Worm (Caenorhabditis elegans): ENCODE data around the gene ccdc-149.

ccdc-149 gene

ce11 chrX:11498871-11499270 is 12.4 kb downstream of the ccdc-149 start:
- TF ChIP-seq syd-9 (tag; optimal IDR thresholded peaks at IDR 0.05) (no peak), hlh-6 (tag; optimal IDR thresholded peaks at IDR 0.05) (no peak), lin-11 (tag; optimal IDR thresholded peaks at IDR 0.05) (no peak), sox-4 (tag; optimal IDR thresholded peaks at IDR 0.05) (no peak), pros-1 (tag; optimal IDR thresholded peaks at IDR 0.05) (no peak), Y22D7AL.16 (tag; optimal IDR thresholded peaks at IDR 0.05) (no peak), eyg-1 (tag; optimal IDR thresholded peaks at IDR 0.05) (no peak), hlh-13 (GFP tag; optimal IDR thresholded peaks at IDR 0.05) (no peak), ceh-19 (GFP tag; optimal IDR thresholded peaks at IDR 0.05) (no peak), pag-3 (tag; optimal IDR thresholded peaks at IDR 0.05; ENCODE audit: borderline replicate concordance) (no peak), hlh-8 (tag; optimal IDR thresholded peaks at IDR 0.05) (no peak), unc-55 (GFP tag; optimal IDR thresholded peaks at IDR 0.05) (no peak), pha-4 (tag; optimal IDR thresholded peaks at IDR 0.05) (no peak)

ce11 chrX:11491835-11492234 is 19.4 kb downstream of the ccdc-149 start:
- no peak for TF ChIP-seq ama-1 (optimal IDR thresholded peaks at IDR 0.05)
- TF ChIP-seq C08G9.2 (tag; optimal IDR thresholded peaks at IDR 0.05): no peak
- TF ChIP-seq mec-3 (tag; optimal IDR thresholded peaks at IDR 0.05; ENCODE audit: borderline replicate concordance): no peak
- TF ChIP-seq hlh-13 (GFP tag; optimal IDR thresholded peaks at IDR 0.05): no peak
- TF ChIP-seq K09A11.1 (tag; optimal IDR thresholded peaks at IDR 0.05; ENCODE audit: insufficient read depth): no peak
- TF ChIP-seq tbx-2 (tag; optimal IDR thresholded peaks at IDR 0.05): no peak
- no peak for TF ChIP-seq nhr-11 (tag; optimal IDR thresholded peaks at IDR 0.05)
- no peak for TF ChIP-seq fax-1 (tag; optimal IDR thresholded peaks at IDR 0.05)
- TF ChIP-seq ceh-14 (tag; optimal IDR thresholded peaks at IDR 0.05): no peak
- no peak for TF ChIP-seq C38D4.7 (GFP tag; optimal IDR thresholded peaks at IDR 0.05)
- TF ChIP-seq dmd-4 (tag; optimal IDR thresholded peaks at IDR 0.05; ENCODE audit: borderline replicate concordance): no peak
- TF ChIP-seq ceh-22 (tag; optimal IDR thresholded peaks at IDR 0.05): no peak

ce11 chrX:11489830-11490229 is 21.4 kb downstream of the ccdc-149 start, which contains the start of gene spp-21:
Gene spp-21 (plus strand): TSS chrX:11490130.
- TF ChIP-seq ceh-14 (tag; optimal IDR thresholded peaks at IDR 0.05) (no peak), ztf-16 (tag; optimal IDR thresholded peaks at IDR 0.05) (no peak), lin-11 (tag; optimal IDR thresholded peaks at IDR 0.05) (no peak), elt-4 (tag; optimal IDR thresholded peaks at IDR 0.05) (no peak), pha-4 (tag; optimal IDR thresholded peaks at IDR 0.05) (no peak), mec-3 (tag; optimal IDR thresholded peaks at IDR 0.05; ENCODE audit: borderline replicate concordance) (no peak), rnt-1 (tag; optimal IDR thresholded peaks at IDR 0.05) (no peak), fkh-10 (GFP tag; optimal IDR thresholded peaks at IDR 0.05) (no peak), ceh-30 (tag; optimal IDR thresholded peaks at IDR 0.05) (no peak), che-1 (tag; optimal IDR thresholded peaks at IDR 0.05) (no peak), F13H6.1 (tag; optimal IDR thresholded peaks at IDR 0.05) (no peak), pax-1 (tag; optimal IDR thresholded peaks at IDR 0.05) (no peak), unc-42 (tag; optimal IDR thresholded peaks at IDR 0.05) (no peak), fax-1 (tag; optimal IDR thresholded peaks at IDR 0.05) (no peak), elt-2 (tag; optimal IDR thresholded peaks at IDR 0.05) (no peak), gmeb-2 (tag; optimal IDR thresholded peaks at IDR 0.05) (no peak), hlh-13 (GFP tag; optimal IDR thresholded peaks at IDR 0.05) (no peak), pat-9 (tag; optimal IDR thresholded peaks at IDR 0.05) (no peak)

ce11 chrX:11487484-11487883 is 23.8 kb downstream of the ccdc-149 start, which contains the start of gene spp-9:
Gene spp-9 (plus strand): TSS chrX:11487784.
- no peak for TF ChIP-seq odd-2 (tag; optimal IDR thresholded peaks at IDR 0.05)
- TF ChIP-seq pha-4 (tag; optimal IDR thresholded peaks at IDR 0.05): no peak
- TF ChIP-seq C38D4.7 (GFP tag; optimal IDR thresholded peaks at IDR 0.05): no peak
- TF ChIP-seq ceh-30 (tag; optimal IDR thresholded peaks at IDR 0.05): no peak
- no peak for TF ChIP-seq pqm-1 (tag; optimal IDR thresholded peaks at IDR 0.05)
- TF ChIP-seq unc-86 (tag; optimal IDR thresholded peaks at IDR 0.05): no peak
- no peak for TF ChIP-seq che-1 (tag; optimal IDR thresholded peaks at IDR 0.05)
- no peak for TF ChIP-seq ahr-1 (tag; optimal IDR thresholded peaks at IDR 0.05)
- no peak for TF ChIP-seq sox-2 (GFP tag; IDR thresholded peaks at IDR 0.05)
- no peak for TF ChIP-seq ets-4 (tag; optimal IDR thresholded peaks at IDR 0.05)
- TF ChIP-seq madf-2 (tag; optimal IDR thresholded peaks at IDR 0.05): no peak
- TF ChIP-seq ceh-48 (tag; optimal IDR thresholded peaks at IDR 0.05): no peak
- no peak for TF ChIP-seq ceh-24 (tag; optimal IDR thresholded peaks at IDR 0.05)
- TF ChIP-seq F13H6.1 (tag; optimal IDR thresholded peaks at IDR 0.05): no peak
- TF ChIP-seq hlh-8 (tag; optimal IDR thresholded peaks at IDR 0.05): no peak
- no peak for TF ChIP-seq nhr-11 (tag; optimal IDR thresholded peaks at IDR 0.05)
- TF ChIP-seq K09A11.1 (tag; optimal IDR thresholded peaks at IDR 0.05; ENCODE audit: insufficient read depth): no peak

Measured in whole organism, late embryonic.